Fruit fly (Drosophila melanogaster) whole organism, embryonic: ENCODE data around the gene Glyat.
A peak's percentile ranks its signal among the peaks of the same experiment; 100 is the strongest.

ENCODE experiments used
- Atf3 ChIP-seq: fragments of 200-800 bp; sonication (Bioruptor generic); optimal IDR thresholded peaks from 3 replicates; lab custom pipeline; 2016; ENCODE audit warnings: missing biosample characterization, missing genetic modification characterization
- CG10147 ChIP-seq: fragments of 200-800 bp; sonication (Bioruptor generic); optimal IDR thresholded peaks from 2 replicates; lab custom pipeline; 2019; ENCODE audit warnings: missing biosample characterization, mild to moderate bottlenecking, missing genetic modification characterization, moderate library complexity
- CG10462 ChIP-seq: fragments of 200-800 bp; sonication (Bioruptor generic); optimal IDR thresholded peaks from 2 replicates; lab custom pipeline; 2016; ENCODE audit warnings: missing biosample characterization, missing genetic modification characterization
- CG11247 ChIP-seq: fragments of 200-800 bp; sonication (Bioruptor generic); IDR thresholded peaks from 2 replicates; pipeline ENCODE4 v1.3.6; 2022; ENCODE audit warnings: missing biosample characterization, missing genetic modification characterization
- CG11504 ChIP-seq: fragments of 200-800 bp; sonication (Bioruptor generic); optimal IDR thresholded peaks from 3 replicates; lab custom pipeline; 2019; ENCODE audit warnings: missing biosample characterization, mild to moderate bottlenecking, missing genetic modification characterization, moderate library complexity
- CG1233 ChIP-seq: fragments of 200-800 bp; sonication (Bioruptor generic); optimal IDR thresholded peaks from 4 replicates; lab custom pipeline; 2018; ENCODE audit warnings: missing biosample characterization, mild to moderate bottlenecking, missing genetic modification characterization
- CG15269 ChIP-seq: fragments of 200-800 bp; sonication (Bioruptor generic); optimal IDR thresholded peaks from 2 replicates; lab custom pipeline; 2018; ENCODE audit warnings: missing biosample characterization, mild to moderate bottlenecking, missing genetic modification characterization, moderate library complexity
- CG18599 ChIP-seq: fragments of 200-800 bp; sonication (Bioruptor generic); optimal IDR thresholded peaks from 3 replicates; lab custom pipeline; 2017; ENCODE audit warnings: missing biosample characterization, missing genetic modification characterization, mild to moderate bottlenecking, moderate library complexity, missing genetic modification reagents
- CG2678 ChIP-seq: fragments of 200-800 bp; sonication (Bioruptor generic); optimal IDR thresholded peaks from 3 replicates; lab custom pipeline; 2019; ENCODE audit warnings: missing biosample characterization, mild to moderate bottlenecking, missing genetic modification characterization, moderate library complexity
- CG34422 ChIP-seq: fragments of 200-800 bp; sonication (Bioruptor generic); IDR thresholded peaks from 3 replicates; pipeline ENCODE4 v1.3.6; 2022; ENCODE audit warnings: missing biosample characterization, missing genetic modification characterization
- CG6765 ChIP-seq: fragments of 200-800 bp; sonication (Bioruptor generic); optimal IDR thresholded peaks from 3 replicates; lab custom pipeline; 2017; ENCODE audit warnings: missing biosample characterization, mild to moderate bottlenecking, missing genetic modification characterization
- CG7372 ChIP-seq: fragments of 200-800 bp; sonication (Bioruptor generic); IDR thresholded peaks from 2 replicates; pipeline ENCODE4 v1.3.6; 2022; ENCODE audit warnings: missing biosample characterization, missing genetic modification characterization
- CG7839 ChIP-seq: fragments of 200-800 bp; sonication (Bioruptor generic); optimal IDR thresholded peaks from 3 replicates; lab custom pipeline; 2018; ENCODE audit warnings: missing biosample characterization, mild to moderate bottlenecking, missing genetic modification characterization, moderate library complexity
- CG7928 ChIP-seq: fragments of 200-800 bp; sonication (Bioruptor generic); optimal IDR thresholded peaks from 2 replicates; lab custom pipeline; 2017; ENCODE audit warnings: missing biosample characterization, mild to moderate bottlenecking, missing genetic modification characterization
- CG7987 ChIP-seq: fragments of 200-800 bp; sonication (Bioruptor generic); optimal IDR thresholded peaks from 2 replicates; lab custom pipeline; 2018; ENCODE audit warnings: missing biosample characterization, mild to moderate bottlenecking, missing genetic modification characterization, moderate library complexity
- CG8290 ChIP-seq, 3 experiments: fragments of 200-800 bp; sonication (Bioruptor generic); optimal IDR thresholded peaks; 2 replicates each; lab custom pipeline; 2016 to 2019; ENCODE audit warnings: missing biosample characterization in 3 of 3, missing genetic modification characterization in 3 of 3, mild to moderate bottlenecking in 2 of 3, moderate library complexity in 1 of 3
- CG9437 ChIP-seq: fragments of 200-800 bp; sonication (Bioruptor generic); optimal IDR thresholded peaks from 2 replicates; lab custom pipeline; 2018; ENCODE audit warnings: missing biosample characterization, mild to moderate bottlenecking, missing genetic modification characterization
- CG9932 ChIP-seq: fragments of 200-800 bp; sonication (Bioruptor generic); IDR thresholded peaks from 2 replicates; pipeline ENCODE4 v1.3.6; 2022; ENCODE audit warnings: missing biosample characterization, missing genetic modification characterization
- CTCF ChIP-seq: fragments of 200-800 bp; sonication (Bioruptor generic); optimal IDR thresholded peaks from 2 replicates; lab custom pipeline; 2017; ENCODE audit warnings: missing biosample characterization, mild to moderate bottlenecking, missing genetic modification characterization, moderate library complexity
- D19A ChIP-seq: fragments of 200-800 bp; optimal IDR thresholded peaks from 3 replicates; lab custom pipeline; 2019; ENCODE audit warnings: missing biosample characterization, mild to moderate bottlenecking, missing genetic modification characterization, moderate library complexity
- Deaf1 ChIP-seq: fragments of 200-800 bp; optimal IDR thresholded peaks from 3 replicates; lab custom pipeline; 2019; ENCODE audit warnings: missing biosample characterization, mild to moderate bottlenecking, missing genetic modification characterization, moderate library complexity
- Fer3 ChIP-seq: fragments of 200-800 bp; sonication (Bioruptor generic); optimal IDR thresholded peaks from 2 replicates; lab custom pipeline; 2018; ENCODE audit warnings: missing biosample characterization, mild to moderate bottlenecking, missing genetic modification characterization, moderate library complexity
- Hr39 ChIP-seq: fragments of >200 bp; optimal IDR thresholded peaks from 2 replicates; lab custom pipeline; 2017
- MBD-R2 ChIP-seq: fragments of 200-800 bp; sonication (Bioruptor generic); IDR thresholded peaks from 2 replicates; pipeline ENCODE4 v1.3.6; 2022; ENCODE audit warnings: missing biosample characterization, missing genetic modification characterization
- Med ChIP-seq: fragments of 200-800 bp; sonication (Bioruptor generic); peaks from one replicate; lab custom pipeline; 2016; ENCODE audit warnings: missing biosample characterization, missing genetic modification characterization, mild to moderate bottlenecking, inconsistent platforms, moderate library complexity
- Meics ChIP-seq: fragments of 200-800 bp; sonication (Bioruptor generic); optimal IDR thresholded peaks from 2 replicates; lab custom pipeline; 2017; ENCODE audit warnings: missing biosample characterization, mild to moderate bottlenecking, missing genetic modification characterization
- Pdp1 ChIP-seq, 2 experiments: fragments of 200-800 bp; sonication (Bioruptor generic); optimal IDR thresholded peaks; 3 replicates each; lab custom pipeline; 2016; ENCODE audit warnings: missing biosample characterization in 2 of 2, missing genetic modification characterization in 2 of 2, mild to moderate bottlenecking in 1 of 2, moderate library complexity in 1 of 2
- Rfx ChIP-seq: fragments of 200-800 bp; sonication (Bioruptor generic); IDR thresholded peaks from 2 replicates; pipeline ENCODE4 v1.3.6; 2022; ENCODE audit warnings: missing biosample characterization, missing genetic modification characterization
- Scr ChIP-seq: fragments of 200-800 bp; sonication (Bioruptor generic); IDR thresholded peaks from 2 replicates; pipeline ENCODE4 v1.3.6; 2022; ENCODE audit warnings: missing biosample characterization, missing genetic modification characterization; ENCODE audit not compliant: partially characterized antibody
- Six4 ChIP-seq: fragments of 200-800 bp; sonication (Bioruptor generic); optimal IDR thresholded peaks from 2 replicates; lab custom pipeline; 2016; ENCODE audit warnings: missing biosample characterization, missing genetic modification characterization
- al ChIP-seq: fragments of 200-800 bp; sonication (Bioruptor generic); IDR thresholded peaks from 2 replicates; pipeline ENCODE4 v1.3.6; 2022; ENCODE audit warnings: missing biosample characterization, missing genetic modification characterization
- bowl ChIP-seq: fragments of 200-800 bp; sonication (Bioruptor generic); IDR thresholded peaks from 2 replicates; pipeline ENCODE4 v1.3.6; 2022; ENCODE audit warnings: missing biosample characterization, missing genetic modification characterization
- bsh ChIP-seq, 2 experiments: fragments of 200-800 bp; sonication (Bioruptor generic); optimal IDR thresholded peaks; 2 replicates each; lab custom pipeline; 2017 to 2018; ENCODE audit warnings: mild to moderate bottlenecking in 2 of 2, missing biosample characterization in 2 of 2, missing genetic modification characterization in 2 of 2, moderate library complexity in 1 of 2
- crc ChIP-seq: fragments of 200-800 bp; sonication (Bioruptor generic); optimal IDR thresholded peaks from 2 replicates; lab custom pipeline; 2016; ENCODE audit warnings: missing biosample characterization, missing genetic modification characterization
- crp ChIP-seq, 2 experiments: fragments of 200-800 bp; sonication (Bioruptor generic); optimal IDR thresholded peaks; 2 replicates in 1 of 2; 3 replicates in 1 of 2; lab custom pipeline; 2017; ENCODE audit warnings: missing biosample characterization in 2 of 2, missing genetic modification characterization in 2 of 2, mild to moderate bottlenecking in 1 of 2, moderate library complexity in 1 of 2
- dmrt99B ChIP-seq: fragments of 200-800 bp; sonication (Bioruptor generic); optimal IDR thresholded peaks from 2 replicates; lab custom pipeline; 2018; ENCODE audit warnings: missing biosample characterization, mild to moderate bottlenecking, missing genetic modification characterization, moderate library complexity
- dysf ChIP-seq: fragments of 200-800 bp; sonication (Bioruptor generic); IDR thresholded peaks from 3 replicates; pipeline ENCODE4 v1.3.6; 2022; ENCODE audit warnings: missing biosample characterization, missing genetic modification characterization
- gem ChIP-seq: fragments of 200-800 bp; sonication (Bioruptor generic); optimal IDR thresholded peaks from 2 replicates; lab custom pipeline; 2019; ENCODE audit warnings: missing biosample characterization, mild to moderate bottlenecking, missing genetic modification characterization, moderate library complexity
- grau ChIP-seq: fragments of 200-800 bp; optimal IDR thresholded peaks from 3 replicates; lab custom pipeline; 2019; ENCODE audit warnings: missing biosample characterization, mild to moderate bottlenecking, missing genetic modification characterization, moderate library complexity
- grn ChIP-seq: fragments of 200-800 bp; sonication (Bioruptor generic); optimal IDR thresholded peaks from 3 replicates; lab custom pipeline; 2017; ENCODE audit warnings: missing biosample characterization, missing genetic modification characterization
- gt ChIP-seq: fragments of 200-800 bp; sonication (Bioruptor generic); IDR thresholded peaks from 2 replicates; pipeline ENCODE4 v1.3.6; 2022; ENCODE audit warnings: missing biosample characterization, missing genetic modification characterization
- jigr1 ChIP-seq: fragments of 200-800 bp; sonication (Bioruptor generic); IDR thresholded peaks from 3 replicates; pipeline ENCODE4 v1.3.6; 2022; ENCODE audit warnings: missing biosample characterization, missing genetic modification characterization
- jing ChIP-seq: fragments of 200-800 bp; sonication (Bioruptor generic); optimal IDR thresholded peaks from 2 replicates; lab custom pipeline; 2018; ENCODE audit warnings: missing biosample characterization, mild to moderate bottlenecking, missing genetic modification characterization
- luna ChIP-seq: fragments of 200-800 bp; sonication (Bioruptor generic); optimal IDR thresholded peaks from 2 replicates; lab custom pipeline; 2016; ENCODE audit warnings: missing biosample characterization, missing genetic modification characterization
- nmo ChIP-seq: fragments of 200-800 bp; sonication (Bioruptor generic); optimal IDR thresholded peaks from 2 replicates; lab custom pipeline; 2018; ENCODE audit warnings: missing biosample characterization, mild to moderate bottlenecking, missing genetic modification characterization, moderate library complexity
- p53 ChIP-seq: fragments of 200-800 bp; sonication (Bioruptor generic); optimal IDR thresholded peaks from 2 replicates; lab custom pipeline; 2016; ENCODE audit warnings: missing biosample characterization, missing genetic modification characterization
- row ChIP-seq: fragments of 200-800 bp; sonication (Bioruptor generic); IDR thresholded peaks from 3 replicates; pipeline ENCODE4 v1.3.6; 2022; ENCODE audit warnings: missing biosample characterization, missing genetic modification characterization
- seq ChIP-seq: fragments of 200-800 bp; sonication (Bioruptor generic); IDR thresholded peaks from 2 replicates; pipeline ENCODE4 v1.3.6; 2022; ENCODE audit warnings: missing biosample characterization, missing genetic modification characterization
- ttk ChIP-seq: fragments of 200-800 bp; sonication (Bioruptor generic); IDR thresholded peaks from 2 replicates; pipeline ENCODE4 v2.1.2; 2022; ENCODE audit warnings: missing biosample characterization, missing genetic modification characterization
- unpg ChIP-seq: fragments of 200-800 bp; sonication (Bioruptor generic); optimal IDR thresholded peaks from 3 replicates; lab custom pipeline; 2018; ENCODE audit warnings: missing biosample characterization, mild to moderate bottlenecking, missing genetic modification characterization, moderate library complexity
- vnd ChIP-seq: fragments of 200-800 bp; sonication (Bioruptor generic); IDR thresholded peaks from 3 replicates; pipeline ENCODE4 v1.3.6; 2022; ENCODE audit warnings: missing biosample characterization, missing genetic modification characterization; ENCODE audit not compliant: partially characterized antibody

Glyat gene

dm6 chr2L:7964611-7965010, 45.8 kb downstream of the Glyat start (continued):
- TF ChIP-seq CG1233 (GFP tag; lab: Kevin White, UChicago) (no peak), luna (peak; percentile 43), bowl (peak; percentile 74; the same call in 1 of the 2 replicates), CG10462 (GFP tag; lab: Kevin White, UChicago) (peak; percentile 66), al (GFP tag; lab: Robert Waterston, UW) (peak; percentile 36; the same call in 1 of the 2 replicates), grn (GFP tag; lab: Kevin White, UChicago) (no peak), MBD-R2 (GFP tag; lab: Robert Waterston, UW) (peak; percentile 34; the same call in 1 of the 2 replicates), CG34422 (GFP tag; lab: Robert Waterston, UW) (peak; percentile 82), Six4 (GFP tag; lab: Kevin White, UChicago) (peak; percentile 30), p53 (GFP tag; lab: Kevin White, UChicago) (peak; percentile 8), CG6765 (no peak), CG15269 (tag; lab: Kevin White, UChicago) (peak; percentile 81), crc (GFP tag; lab: Kevin White, UChicago) (peak; percentile 53), jing (peak; percentile 59), jigr1 (GFP tag; lab: Robert Waterston, UW) (peak; percentile 60; the same call in 2 of the 3 replicates), Atf3 (peak; percentile 68), gt (GFP tag; lab: Robert Waterston, UW) (no peak), vnd (GFP tag; lab: Robert Waterston, UW) (no peak), Deaf1 (no peak), Hr39 (no peak), CG7928 (GFP tag; lab: Kevin White, UChicago) (no peak), CG8290 (GFP tag; optimal IDR thresholded peaks at IDR 0.05; lab: Kevin White, UChicago) (no peak), CG8290 (tag; optimal IDR thresholded peaks at IDR 0.05; lab: Kevin White, UChicago) (peak in 1 of 2 experiments; percentile 69), CG7372 (GFP tag; lab: Robert Waterston, UW) (peak; percentile 59), CG9437 (GFP tag; lab: Kevin White, UChicago) (peak; percentile 59), D19A (tag; lab: Kevin White, UChicago) (peak; percentile 58), seq (GFP tag; lab: Robert Waterston, UW) (peak; percentile 81), CG11247 (GFP tag; lab: Robert Waterston, UW) (no peak), ttk (GFP tag; lab: Robert Waterston, UW) (peak; percentile 87), Rfx (GFP tag; lab: Robert Waterston, UW) (peak; percentile 71)

dm6 chr2L:7962881-7963280, 47.6 kb downstream of the Glyat start:
- TF ChIP-seq Rfx (GFP tag; lab: Robert Waterston, UW) = peak; percentile 36; the same call in 1 of the 2 replicates
- TF ChIP-seq nmo = no peak
- no peak for TF ChIP-seq crp (GFP tag; optimal IDR thresholded peaks at IDR 0.05; lab: Kevin White, UChicago)
- TF ChIP-seq unpg (GFP tag; lab: Kevin White, UChicago) = peak; percentile 3
- TF ChIP-seq CG18599 (GFP tag; lab: Kevin White, UChicago) = peak; percentile 22
- no peak for TF ChIP-seq CTCF (GFP tag; lab: Kevin White, UChicago)
- TF ChIP-seq grau (tag; lab: Kevin White, UChicago) = peak; percentile 76
- TF ChIP-seq CG7987 (GFP tag; lab: Kevin White, UChicago) = no peak
- TF ChIP-seq dysf (GFP tag; lab: Robert Waterston, UW) = peak; percentile 40; the same call in 1 of the 3 replicates
- TF ChIP-seq row (GFP tag; lab: Robert Waterston, UW) = peak; percentile 37; the same call in 2 of the 3 replicates
- TF ChIP-seq Med = no peak
- TF ChIP-seq Scr (GFP tag; lab: Robert Waterston, UW) = no peak
- peak; percentile 16 for TF ChIP-seq gem (tag; lab: Kevin White, UChicago)
- TF ChIP-seq Fer3 (tag; lab: Kevin White, UChicago) = peak; percentile 22
- peak; percentile 25 for TF ChIP-seq dmrt99B (tag; lab: Kevin White, UChicago)
- TF ChIP-seq CG10147 (GFP tag; lab: Kevin White, UChicago) = peak; percentile 4
- TF ChIP-seq CG2678 (tag; lab: Kevin White, UChicago) = peak; percentile 38
- 0 out of 2 replicates have a peak, but pooled peaks have one; percentile 24 for TF ChIP-seq CG9932 (GFP tag; lab: Robert Waterston, UW)
- TF ChIP-seq Pdp1 (GFP tag; optimal IDR thresholded peaks at IDR 0.05; lab: Kevin White, UChicago) = no peak
- TF ChIP-seq CG7839 (tag; lab: Kevin White, UChicago) = peak; percentile 20
- peak; percentile 48 for TF ChIP-seq Meics (GFP tag; lab: Kevin White, UChicago)
- no peak for TF ChIP-seq bsh (GFP tag; optimal IDR thresholded peaks at IDR 0.05; lab: Kevin White, UChicago)
- peak; percentile 25 for TF ChIP-seq CG11504 (tag; lab: Kevin White, UChicago)
